Worm (Caenorhabditis elegans) whole organism, L1 larva: ENCODE results near the gene T07E3.4.

Experiments
- C16A3.4 ChIP-seq: fragments of 150-350 bp; optimal IDR thresholded peaks from 2 replicates; lab custom pipeline; 2014; ENCODE audit warnings: missing biosample characterization, missing genetic modification characterization
- ama-1 ChIP-seq: fragments of 150-350 bp; optimal IDR thresholded peaks from 2 replicates; lab custom pipeline; 2014
- blmp-1 ChIP-seq: fragments of 150-350 bp; optimal IDR thresholded peaks from 2 replicates; lab custom pipeline; 2014; ENCODE audit warnings: missing biosample characterization, missing genetic modification characterization
- ces-1 ChIP-seq: fragments of 150-350 bp; optimal IDR thresholded peaks from 2 replicates; lab custom pipeline; 2014; ENCODE audit warnings: missing biosample characterization, missing genetic modification reagents, missing genetic modification characterization
- ets-5 ChIP-seq: fragments of 200-800 bp; sonication (Bioruptor generic); IDR thresholded peaks from 2 replicates; pipeline ENCODE4 v1.3.6; 2022; ENCODE audit warnings: missing genetic modification characterization, missing compliant biosample characterization
- hlh-17 ChIP-seq: fragments of 200-800 bp; sonication (Bioruptor generic); optimal IDR thresholded peaks from 2 replicates; lab custom pipeline; 2018; ENCODE audit warnings: missing genetic modification characterization, mild to moderate bottlenecking, missing compliant biosample characterization, moderate library complexity, borderline replicate concordance
- hlh-4 ChIP-seq: sonication (generic microtip); optimal IDR thresholded peaks from 2 replicates; lab custom pipeline; 2016; ENCODE audit warnings: mild to moderate bottlenecking, missing genetic modification characterization, missing compliant biosample characterization
- hpl-2 ChIP-seq: fragments of 150-350 bp; optimal IDR thresholded peaks from 2 replicates; lab custom pipeline; 2014; ENCODE audit warnings: missing biosample characterization, missing genetic modification reagents, missing genetic modification characterization
- lin-14 ChIP-seq: fragments of 200-800 bp; sonication (Bioruptor generic); optimal IDR thresholded peaks from 2 replicates; lab custom pipeline; 2018; ENCODE audit warnings: mild to moderate bottlenecking, missing genetic modification characterization, moderate library complexity, missing compliant biosample characterization
- lin-35 ChIP-seq, 2 experiments: fragments of 150-350 bp; optimal IDR thresholded peaks; 2 replicates each; lab custom pipeline; 2014; ENCODE audit warnings: missing biosample characterization in 2 of 2, missing genetic modification characterization in 2 of 2, missing genetic modification reagents in 2 of 2
- lsy-2 ChIP-seq, 2 experiments: fragments of 150-350 bp; optimal IDR thresholded peaks; 2 replicates each; lab custom pipeline; 2014; ENCODE audit warnings: missing biosample characterization in 2 of 2, missing genetic modification characterization in 2 of 2
- mab-9 ChIP-seq: fragments of 200-800 bp; sonication (Bioruptor generic); IDR thresholded peaks from 2 replicates; pipeline ENCODE4 v1.3.6; 2022; ENCODE audit warnings: missing genetic modification reagents, missing genetic modification characterization, missing compliant biosample characterization
- mdl-1 ChIP-seq, 2 experiments: fragments of 150-350 bp; optimal IDR thresholded peaks; 2 replicates each; lab custom pipeline; 2014 to 2017; ENCODE audit warnings: missing biosample characterization in 2 of 2, missing genetic modification characterization in 2 of 2, inconsistent platforms in 1 of 2
- mep-1 ChIP-seq: fragments of 150-350 bp; optimal IDR thresholded peaks from 2 replicates; lab custom pipeline; 2014; ENCODE audit warnings: missing biosample characterization, missing genetic modification characterization
- nhr-84 ChIP-seq: sonication (generic microtip); optimal IDR thresholded peaks from 2 replicates; lab custom pipeline; 2017; ENCODE audit warnings: missing biosample characterization, missing genetic modification characterization
- nhr-90 ChIP-seq: sonication (generic microtip); optimal IDR thresholded peaks from 2 replicates; lab custom pipeline; 2016; ENCODE audit warnings: mild to moderate bottlenecking, missing genetic modification characterization, missing compliant biosample characterization; ENCODE audit not compliant: poor library complexity
- skn-1 ChIP-seq: fragments of 150-350 bp; optimal IDR thresholded peaks from 2 replicates; lab custom pipeline; 2014; ENCODE audit warnings: missing biosample characterization, missing genetic modification characterization
- swsn-7 ChIP-seq: sonication (generic microtip); optimal IDR thresholded peaks from 2 replicates; lab custom pipeline; 2016; ENCODE audit warnings: missing genetic modification characterization, missing compliant biosample characterization

Gene T07E3.4

ce11 chrIII:6946382-6946781 is 48.6 kb downstream of the T07E3.4 start, which contains the start of gene let-711 (continued):
- no peak for TF ChIP-seq mdl-1 (tag; optimal IDR thresholded peaks at IDR 0.05; lab: Kevin White, UChicago)
- TF ChIP-seq skn-1 (tag; lab: Kevin White, UChicago) = no peak
- TF ChIP-seq ama-1 (lab: Kevin White, UChicago) = no peak
- no peak for TF ChIP-seq mab-9 (GFP tag; lab: Robert Waterston, UW)
- TF ChIP-seq ets-5 = no peak
- no peak for TF ChIP-seq nhr-84 (tag; lab: Kevin White, UChicago)
- no peak for TF ChIP-seq C16A3.4 (tag; lab: Kevin White, UChicago)
- TF ChIP-seq ces-1 = no peak

DNA sequence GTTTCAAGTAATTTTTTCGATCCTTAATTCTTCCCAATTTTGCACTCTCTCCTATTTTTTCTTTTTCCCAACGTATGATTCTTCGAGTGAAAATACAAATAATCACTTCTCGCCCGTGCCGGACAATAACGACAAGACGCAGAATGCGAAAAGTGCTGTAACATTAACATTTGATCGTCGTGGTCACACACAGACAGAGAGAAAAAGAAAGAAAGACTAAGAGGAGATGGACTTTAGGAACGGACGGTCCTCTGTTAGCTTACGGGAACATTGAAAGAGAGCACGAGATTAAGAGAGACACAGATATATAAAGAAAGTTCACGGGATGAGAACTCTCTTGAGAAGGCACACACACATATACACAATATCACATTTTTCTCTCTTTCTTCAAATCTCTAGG is 50.1 kb downstream of the T07E3.4 start:
- peak; percentile 21 for TF ChIP-seq mep-1 (tag; lab: Kevin White, UChicago)
- no peak for TF ChIP-seq swsn-7 (tag; lab: Kevin White, UChicago)
- TF ChIP-seq nhr-84 (tag; lab: Kevin White, UChicago) = no peak
- TF ChIP-seq lin-14 (GFP tag; lab: Kevin White, UChicago) = peak; percentile 44
- no peak for TF ChIP-seq hlh-17 (GFP tag; lab: Kevin White, UChicago)
- TF ChIP-seq lsy-2 (tag; optimal IDR thresholded peaks at IDR 0.05; lab: Kevin White, UChicago) = peak in 1 of 2 experiments; percentile 3
- TF ChIP-seq nhr-90 (tag; lab: Kevin White, UChicago) = no peak
- peak in 1 of 2 experiments; percentile 15 for TF ChIP-seq lin-35 (GFP tag; optimal IDR thresholded peaks at IDR 0.05; lab: Kevin White, UChicago)
- TF ChIP-seq hpl-2 = no peak
- TF ChIP-seq hlh-4 (tag; lab: Kevin White, UChicago) = no peak
- TF ChIP-seq blmp-1 (tag; lab: Kevin White, UChicago) = peak; percentile 52
